Worm (Caenorhabditis elegans) whole organism, L4 larva: Measurements from ENCODE around the gene srh-276.

Experiments used
- D1046.2 ChIP-seq: fragments of 200-800 bp; sonication (Bioruptor generic); IDR thresholded peaks from 2 replicates; pipeline ENCODE4 v1.3.6; 2022; ENCODE audit warnings: missing genetic modification characterization, missing compliant biosample characterization
- F37D6.2 ChIP-seq: sonication (generic microtip); optimal IDR thresholded peaks from 2 replicates; lab custom pipeline; 2016; ENCODE audit warnings: mild to moderate bottlenecking, missing genetic modification characterization, missing compliant biosample characterization
- R02D3.7 ChIP-seq: fragments of 150-350 bp; sonication (generic microtip); optimal IDR thresholded peaks from 3 replicates; lab custom pipeline; 2014; ENCODE audit warnings: missing biosample characterization, missing genetic modification characterization
- Y75B8A.6 ChIP-seq: fragments of 200-800 bp; sonication (Bioruptor generic); IDR thresholded peaks from 2 replicates; pipeline ENCODE4 v1.3.6; 2022; ENCODE audit warnings: missing genetic modification reagents, missing genetic modification characterization, missing compliant biosample characterization
- ceh-32 ChIP-seq: sonication (generic microtip); optimal IDR thresholded peaks from 2 replicates; lab custom pipeline; 2016; ENCODE audit warnings: mild to moderate bottlenecking, missing genetic modification characterization, missing compliant biosample characterization; ENCODE audit not compliant: poor library complexity
- cey-2 ChIP-seq: sonication (generic microtip); optimal IDR thresholded peaks from 3 replicates; lab custom pipeline; 2017; ENCODE audit warnings: missing genetic modification characterization, mild to moderate bottlenecking, missing compliant biosample characterization, antibody characterized with exemption, borderline replicate concordance; ENCODE audit not compliant: insufficient read depth
- ctbp-1 ChIP-seq: fragments of 200-800 bp; sonication (Bioruptor generic); IDR thresholded peaks from 2 replicates; pipeline ENCODE4 v1.3.6; 2022; ENCODE audit warnings: missing genetic modification reagents, missing genetic modification characterization, missing compliant biosample characterization
- daf-12 ChIP-seq: fragments of 150-350 bp; optimal IDR thresholded peaks from 2 replicates; lab custom pipeline; 2014; ENCODE audit warnings: missing biosample characterization, missing genetic modification reagents, missing genetic modification characterization
- daf-19 ChIP-seq: fragments of 200-800 bp; sonication (Bioruptor generic); conservative IDR thresholded peaks from 2 replicates; pipeline ENCODE4 v1.3.6; 2022; ENCODE audit warnings: missing genetic modification characterization, missing compliant biosample characterization
- dmd-9 ChIP-seq: fragments of 200-800 bp; sonication (Bioruptor generic); IDR thresholded peaks from 2 replicates; pipeline ENCODE4 v1.3.6; 2022; ENCODE audit warnings: missing genetic modification reagents, missing genetic modification characterization, missing compliant biosample characterization
- duxl-1 ChIP-seq: sonication (generic microtip); optimal IDR thresholded peaks from 2 replicates; lab custom pipeline; 2016; ENCODE audit warnings: mild to moderate bottlenecking, missing genetic modification characterization, moderate library complexity, missing compliant biosample characterization; ENCODE audit not compliant: poor library complexity
- fkh-10 ChIP-seq: fragments of 150-350 bp; optimal IDR thresholded peaks from 2 replicates; lab custom pipeline; 2014; ENCODE audit warnings: missing biosample characterization, missing genetic modification reagents, missing genetic modification characterization
- fos-1 ChIP-seq: fragments of 150-350 bp; optimal IDR thresholded peaks from 2 replicates; lab custom pipeline; 2014; ENCODE audit warnings: missing biosample characterization, missing genetic modification characterization
- hlh-11 ChIP-seq: fragments of 200-800 bp; sonication (Bioruptor generic); optimal IDR thresholded peaks from 2 replicates; lab custom pipeline; 2018; ENCODE audit warnings: mild to moderate bottlenecking, missing genetic modification characterization, missing compliant biosample characterization
- jun-1 ChIP-seq: fragments of 150-350 bp; optimal IDR thresholded peaks from 2 replicates; lab custom pipeline; 2014; ENCODE audit warnings: missing biosample characterization, missing genetic modification reagents, missing genetic modification characterization
- lin-15B ChIP-seq: fragments of 150-350 bp; sonication (generic microtip); optimal IDR thresholded peaks from 3 replicates; lab custom pipeline; 2014; ENCODE audit warnings: missing biosample characterization, missing genetic modification characterization
- lin-29 ChIP-seq: fragments of 200-800 bp; sonication (Bioruptor generic); IDR thresholded peaks from 2 replicates; pipeline ENCODE4 v1.3.6; 2022; ENCODE audit warnings: missing genetic modification reagents, missing genetic modification characterization, missing compliant biosample characterization
- lin-39 ChIP-seq: fragments of 150-350 bp; optimal IDR thresholded peaks from 2 replicates; lab custom pipeline; 2014; ENCODE audit warnings: missing biosample characterization, missing genetic modification reagents, missing genetic modification characterization
- madf-5 ChIP-seq, 2 experiments: fragments of 200-800 bp; sonication (Bioruptor generic); IDR thresholded peaks; 2 replicates each; pipeline ENCODE4 v1.3.6; 2022; ENCODE audit warnings: missing compliant biosample characterization in 2 of 2, missing genetic modification characterization in 2 of 2
- mdl-1 ChIP-seq, 2 experiments: fragments of 150-350 bp in 1 of 2; sonication (generic microtip) in 1 of 2; optimal IDR thresholded peaks; 2 replicates each; lab custom pipeline; 2014 to 2017; ENCODE audit warnings: missing biosample characterization in 2 of 2, missing genetic modification characterization in 2 of 2
- mes-2 ChIP-seq: sonication (generic microtip); optimal IDR thresholded peaks from 2 replicates; lab custom pipeline; 2016; ENCODE audit warnings: missing genotype, mild to moderate bottlenecking, missing genetic modification characterization, missing compliant biosample characterization; ENCODE audit not compliant: poor library complexity, severe bottlenecking
- mxl-2 ChIP-seq: fragments of 200-800 bp; sonication (Bioruptor generic); conservative IDR thresholded peaks from 2 replicates; pipeline ENCODE4 v1.3.6; 2022; ENCODE audit warnings: missing genetic modification reagents, missing genetic modification characterization, missing compliant biosample characterization
- mxl-3 ChIP-seq: fragments of 200-800 bp; sonication (Bioruptor generic); optimal IDR thresholded peaks from 2 replicates; lab custom pipeline; 2018; ENCODE audit warnings: mild to moderate bottlenecking, missing genetic modification characterization, missing compliant biosample characterization
- nhr-42 ChIP-seq: fragments of 200-800 bp; sonication (Bioruptor generic); IDR thresholded peaks from 2 replicates; pipeline ENCODE4 v1.3.6; 2022; ENCODE audit warnings: missing genetic modification characterization, missing compliant biosample characterization
- nhr-48 ChIP-seq: sonication (generic microtip); optimal IDR thresholded peaks from 2 replicates; lab custom pipeline; 2016; ENCODE audit warnings: mild to moderate bottlenecking, missing genetic modification characterization, missing compliant biosample characterization
- nhr-6 ChIP-seq: fragments of 150-350 bp; optimal IDR thresholded peaks from 2 replicates; lab custom pipeline; 2014; ENCODE audit warnings: missing biosample characterization, missing genetic modification characterization
- pha-4 ChIP-seq, 2 experiments: fragments of 150-350 bp in 1 of 2; fragments of 200-800 bp in 1 of 2; sonication (Bioruptor generic) in 1 of 2; IDR thresholded peaks in 1 of 2; optimal IDR thresholded peaks in 1 of 2; 2 replicates each; pipeline versions ENCODE4 v1.3.6 to Lab custom; 2014 to 2022; ENCODE audit warnings: missing genetic modification characterization in 2 of 2, missing genetic modification reagents in 2 of 2, missing biosample characterization in 1 of 2, missing compliant biosample characterization in 1 of 2
- php-3 ChIP-seq: fragments of 200-800 bp; sonication (Bioruptor generic); IDR thresholded peaks from 2 replicates; pipeline ENCODE4 v1.3.6; 2022; ENCODE audit warnings: missing genetic modification reagents, missing genetic modification characterization, missing compliant biosample characterization
- pqm-1 ChIP-seq: sonication (generic microtip); optimal IDR thresholded peaks from 2 replicates; lab custom pipeline; 2017; ENCODE audit warnings: missing biosample characterization, missing genetic modification characterization
- saeg-2 ChIP-seq: fragments of 200-800 bp; sonication (Bioruptor generic); IDR thresholded peaks from 2 replicates; pipeline ENCODE4 v1.3.6; 2022; ENCODE audit warnings: missing genetic modification reagents, missing genetic modification characterization, missing compliant biosample characterization
- sdz-12 ChIP-seq: fragments of 200-800 bp; sonication (Bioruptor generic); optimal IDR thresholded peaks from 2 replicates; lab custom pipeline; 2018; ENCODE audit warnings: mild to moderate bottlenecking, missing genetic modification characterization, missing compliant biosample characterization
- set-16 ChIP-seq: fragments of 200-800 bp; sonication (Bioruptor generic); IDR thresholded peaks from 2 replicates; pipeline ENCODE4 v1.3.6; 2022; ENCODE audit warnings: missing genetic modification reagents, missing genetic modification characterization, missing compliant biosample characterization
- unc-130 ChIP-seq: sonication (generic microtip); optimal IDR thresholded peaks from 2 replicates; lab custom pipeline; 2016; ENCODE audit warnings: missing genetic modification reagents, missing genetic modification characterization, missing compliant biosample characterization
- zfp-2 ChIP-seq: sonication (generic microtip); optimal IDR thresholded peaks from 2 replicates; lab custom pipeline; 2016; ENCODE audit warnings: mild to moderate bottlenecking, missing genetic modification characterization, missing compliant biosample characterization
- zfp-3 ChIP-seq: fragments of 200-800 bp; sonication (Bioruptor generic); conservative IDR thresholded peaks from 2 replicates; pipeline ENCODE4 v1.3.6; 2022; ENCODE audit warnings: missing genetic modification reagents, missing genetic modification characterization, missing compliant biosample characterization
- zip-11 ChIP-seq: fragments of 200-800 bp; sonication (Bioruptor generic); IDR thresholded peaks from 2 replicates; pipeline ENCODE4 v1.3.6; 2022; ENCODE audit warnings: missing genetic modification characterization, missing compliant biosample characterization
- ztf-11 ChIP-seq: fragments of 150-350 bp; optimal IDR thresholded peaks from 2 replicates; lab custom pipeline; 2014; ENCODE audit warnings: missing biosample characterization, missing genetic modification characterization
- ztf-7 ChIP-seq: fragments of 150-350 bp; optimal IDR thresholded peaks from 2 replicates; lab custom pipeline; 2014; ENCODE audit warnings: missing biosample characterization, missing genetic modification characterization

The srh-276 gene

DNA sequence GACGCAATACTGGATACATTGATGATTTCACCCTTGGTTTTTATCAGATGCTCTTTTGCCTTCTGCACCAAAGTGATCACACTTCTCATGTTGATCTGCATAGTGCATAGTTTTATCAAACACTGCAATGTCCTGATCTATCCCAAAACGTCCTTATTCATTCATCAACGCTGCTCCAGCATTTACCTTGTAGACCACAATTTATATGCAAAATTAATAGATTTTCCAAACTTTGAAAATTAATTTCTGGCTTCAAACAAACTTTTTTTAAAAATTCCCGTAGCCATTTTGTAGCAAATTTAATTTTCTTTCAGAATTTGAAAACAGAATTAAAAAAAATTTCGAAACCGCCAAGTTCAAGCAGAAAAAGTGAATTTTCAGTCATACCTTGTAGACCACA lies 44.6 kb upstream of the srh-276 start, which contains the start of gene C06B8.3:
TSS of gene C06B8.3 (minus strand) at position 101 of the 400 bp plus-strand sequence.
- TF ChIP-seq Y75B8A.6 (GFP tag; lab: Robert Waterston, UW): no peak
- TF ChIP-seq, all 104 proteins: peak for 0

DNA sequence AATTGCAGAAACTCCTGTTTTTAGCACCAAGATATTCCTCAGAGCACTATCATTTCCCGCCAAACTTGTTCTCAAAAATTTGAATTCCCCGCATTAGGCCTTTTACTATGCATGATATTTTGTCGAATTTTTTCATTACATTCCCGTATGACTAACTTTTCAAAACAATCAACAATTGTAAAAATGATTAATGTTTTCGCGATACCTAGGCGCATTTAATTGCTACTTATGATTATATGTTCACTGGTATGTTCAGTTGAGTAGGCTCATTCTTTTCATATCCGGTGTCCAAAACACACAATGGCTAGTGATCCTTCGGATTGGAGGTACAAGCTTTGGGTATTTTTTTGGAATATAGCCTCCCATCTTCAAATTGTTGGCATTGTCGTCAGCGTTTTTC lies 41.4 kb upstream of the srh-276 start, which contains the start of gene srw-21:
TSS of gene srw-21 (plus strand) at position 301 of the 400 bp plus-strand sequence.
- TF ChIP-seq madf-5 (GFP tag; IDR thresholded peaks at IDR 0.05; lab: Robert Waterston, UW) (no peak), nhr-6 (tag; lab: Kevin White, UChicago) (no peak), sdz-12 (GFP tag; lab: Kevin White, UChicago) (no peak), pha-4 (GFP tag; IDR thresholded peaks at IDR 0.05; lab: Robert Waterston, UW) (no peak), pha-4 (tag; optimal IDR thresholded peaks at IDR 0.05; lab: Kevin White, UChicago) (no peak)

DNA sequence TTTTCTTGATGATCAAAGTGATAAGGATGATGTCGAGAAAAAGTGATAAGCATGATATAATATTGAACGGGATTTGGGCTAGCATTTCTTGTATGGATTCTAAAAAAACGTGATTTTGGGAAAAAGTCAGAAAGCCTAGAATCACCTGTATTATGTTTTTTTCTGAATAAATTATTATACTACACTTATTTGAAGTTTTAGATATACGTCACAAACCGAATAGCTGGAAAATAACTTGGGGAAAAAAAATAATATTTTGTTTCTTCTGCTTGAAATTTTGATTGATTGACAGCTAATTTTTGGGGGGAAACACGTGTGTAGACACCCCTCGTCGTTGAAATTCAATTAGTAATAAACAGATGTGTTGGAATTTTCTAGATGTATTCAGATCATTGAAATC lies 36.7 kb upstream of the srh-276 start, which contains the start of gene str-264:
TSS of gene str-264 (minus strand) at position 101 of the 400 bp plus-strand sequence.
- no peak for TF ChIP-seq jun-1
- TF ChIP-seq pqm-1: no peak
- TF ChIP-seq zfp-2 (tag; lab: Kevin White, UChicago): no peak
- TF ChIP-seq ctbp-1 (GFP tag; lab: Robert Waterston, UW): no peak

DNA sequence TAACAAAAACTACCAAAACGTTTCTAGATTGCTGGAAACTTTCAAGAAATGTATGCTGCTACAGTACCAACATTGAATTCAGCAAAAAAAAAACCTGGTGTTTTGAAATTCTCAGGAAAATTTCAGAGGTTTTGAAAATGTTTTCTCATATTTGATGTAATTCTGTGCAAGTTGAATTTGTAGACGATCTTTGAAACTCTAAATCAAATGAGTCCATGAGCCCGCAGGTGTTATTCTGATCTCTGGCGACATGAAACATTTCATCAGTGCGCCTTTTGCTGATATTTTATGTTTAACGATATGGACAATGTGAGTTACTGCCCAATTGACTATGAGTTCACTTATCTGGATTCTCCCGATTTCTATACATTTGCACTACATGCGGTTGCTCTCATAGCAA lies 35.5 kb upstream of the srh-276 start, which contains the start of gene srh-218:
TSS of gene srh-218 (plus strand) at position 301 of the 400 bp plus-strand sequence.
- TF ChIP-seq zfp-3 (GFP tag; lab: Robert Waterston, UW) (no peak), lin-39 (tag; lab: Kevin White, UChicago) (no peak), Y75B8A.6 (GFP tag; lab: Robert Waterston, UW) (no peak), dmd-9 (GFP tag; lab: Robert Waterston, UW) (no peak)

DNA sequence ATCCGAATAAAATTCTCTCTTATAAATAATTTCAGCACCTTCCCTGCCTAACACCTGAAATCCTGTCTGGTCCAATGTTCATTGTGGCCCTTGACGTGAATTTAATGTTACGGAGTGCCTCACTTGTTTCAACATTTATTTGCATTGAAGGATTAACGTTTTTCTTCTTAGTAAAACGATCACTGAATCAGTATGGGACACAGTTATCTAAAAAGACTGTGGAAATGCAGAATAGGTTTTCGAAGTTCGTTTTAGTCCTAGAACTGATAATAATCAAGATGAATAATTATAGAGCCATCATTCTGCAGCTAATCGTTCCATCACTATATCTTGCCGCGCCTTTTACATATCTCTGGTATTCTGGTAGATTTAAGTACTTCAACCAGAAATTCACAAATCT lies 34.0 kb upstream of the srh-276 start, which contains the start of gene srh-219:
TSS of gene srh-219 (plus strand) at position 301 of the 400 bp plus-strand sequence.
- no peak for TF ChIP-seq mdl-1 (tag; optimal IDR thresholded peaks at IDR 0.05; lab: Kevin White, UChicago)
- no peak for TF ChIP-seq fkh-10 (GFP tag; lab: Kevin White, UChicago)
- no peak for TF ChIP-seq zip-11
- TF ChIP-seq D1046.2 (GFP tag; lab: Robert Waterston, UW): no peak
- TF ChIP-seq ztf-11: no peak
- no peak for TF ChIP-seq daf-12
- no peak for TF ChIP-seq F37D6.2 (tag; lab: Kevin White, UChicago)
- no peak for TF ChIP-seq duxl-1 (tag; lab: Kevin White, UChicago)
- TF ChIP-seq ceh-32 (tag; lab: Kevin White, UChicago): no peak
- no peak for TF ChIP-seq lin-15B
- TF ChIP-seq ztf-7: no peak

DNA sequence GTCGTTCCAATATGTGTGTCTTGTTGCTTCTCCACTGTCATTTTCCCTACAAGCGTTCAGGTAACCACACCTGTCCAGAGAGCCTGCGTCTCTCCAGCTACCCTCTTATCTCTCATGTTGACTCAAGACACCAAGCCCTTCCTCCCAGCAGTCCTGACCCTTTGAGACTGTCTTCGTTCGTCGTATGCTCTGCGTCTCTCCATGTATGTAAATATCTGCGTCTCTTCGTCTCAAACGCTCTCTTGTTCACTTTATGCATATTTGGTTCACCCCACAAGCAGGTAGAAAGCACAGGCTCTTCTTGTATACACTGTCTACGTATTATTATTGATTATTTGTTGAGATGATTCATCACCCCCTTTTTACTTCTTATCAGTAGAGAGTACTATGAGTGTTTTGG lies 31.4 kb upstream of the srh-276 start:
- TF ChIP-seq cey-2 (tag; lab: Kevin White, UChicago): no peak
- TF ChIP-seq daf-19: no peak
- TF ChIP-seq pqm-1: peak; percentile 59
- no peak for TF ChIP-seq lin-29
- no peak for TF ChIP-seq ztf-7
- no peak for TF ChIP-seq lin-15B
- peak; percentile 89 for TF ChIP-seq nhr-6 (tag; lab: Kevin White, UChicago)
- TF ChIP-seq ctbp-1 (GFP tag; lab: Robert Waterston, UW): no peak
- peak; percentile 49 for TF ChIP-seq mxl-3 (GFP tag; lab: Kevin White, UChicago)
- peak; percentile 56 for TF ChIP-seq fos-1 (tag; lab: Kevin White, UChicago)
- no peak for TF ChIP-seq sdz-12 (GFP tag; lab: Kevin White, UChicago)
- TF ChIP-seq duxl-1 (tag; lab: Kevin White, UChicago): no peak
- TF ChIP-seq pha-4 (GFP tag; IDR thresholded peaks at IDR 0.05; lab: Robert Waterston, UW): no peak
- peak; percentile 96 for TF ChIP-seq pha-4 (tag; optimal IDR thresholded peaks at IDR 0.05; lab: Kevin White, UChicago)
- TF ChIP-seq R02D3.7 (tag; lab: Kevin White, UChicago): no peak
- TF ChIP-seq mxl-2 (GFP tag; lab: Robert Waterston, UW): no peak
- no peak for TF ChIP-seq mdl-1 (tag; optimal IDR thresholded peaks at IDR 0.05; lab: Kevin White, UChicago)
- no peak for TF ChIP-seq nhr-42
- TF ChIP-seq hlh-11 (tag; lab: Kevin White, UChicago): peak; percentile 93
- no peak for TF ChIP-seq set-16 (GFP tag; lab: Robert Waterston, UW)
- no peak for TF ChIP-seq zfp-3 (GFP tag; lab: Robert Waterston, UW)
- TF ChIP-seq unc-130 (GFP tag; lab: Kevin White, UChicago): no peak
- peak; percentile 75; the same call in 1 of the 2 replicates for TF ChIP-seq php-3
- no peak for TF ChIP-seq saeg-2
- TF ChIP-seq nhr-48 (tag; lab: Kevin White, UChicago): peak; percentile 71
- peak; percentile 42 for TF ChIP-seq mes-2
